Fruit fly (Drosophila melanogaster) whole organism, embryonic: ENCODE results near the gene CG15717.
A peak's percentile ranks its signal among the peaks of the same experiment; 100 is the strongest.

Source experiments
- Aef1 ChIP-seq: fragments of 200-800 bp; sonication (Bioruptor generic); IDR thresholded peaks from 3 replicates; pipeline ENCODE4 v1.3.6; 2022; ENCODE audit warnings: missing biosample characterization, missing genetic modification characterization
- Bteb2 ChIP-seq: fragments of 200-800 bp; sonication (Bioruptor generic); optimal IDR thresholded peaks from 2 replicates; lab custom pipeline; 2016; ENCODE audit warnings: missing biosample characterization, missing genetic modification characterization
- CG10462 ChIP-seq: fragments of 200-800 bp; sonication (Bioruptor generic); optimal IDR thresholded peaks from 2 replicates; lab custom pipeline; 2016; ENCODE audit warnings: missing biosample characterization, missing genetic modification characterization
- CG11247 ChIP-seq: fragments of 200-800 bp; sonication (Bioruptor generic); IDR thresholded peaks from 2 replicates; pipeline ENCODE4 v1.3.6; 2022; ENCODE audit warnings: missing biosample characterization, missing genetic modification characterization
- CG11696 ChIP-seq: fragments of 200-800 bp; sonication (Bioruptor generic); IDR thresholded peaks from 2 replicates; pipeline ENCODE4 v1.3.6; 2022; ENCODE audit warnings: missing biosample characterization, missing genetic modification characterization
- CG11723 ChIP-seq: fragments of 200-800 bp; sonication (Bioruptor generic); optimal IDR thresholded peaks from 2 replicates; lab custom pipeline; 2017; ENCODE audit warnings: missing biosample characterization, mild to moderate bottlenecking, missing genetic modification characterization
- CG12104 ChIP-seq: fragments of 200-800 bp; sonication (Bioruptor generic); optimal IDR thresholded peaks from 3 replicates; lab custom pipeline; 2016; ENCODE audit warnings: missing biosample characterization, missing genetic modification characterization
- CG12236 ChIP-seq: fragments of 200-800 bp; sonication (Bioruptor generic); optimal IDR thresholded peaks from 2 replicates; lab custom pipeline; 2016; ENCODE audit warnings: missing biosample characterization, missing genetic modification characterization
- CG12659 ChIP-seq: fragments of 200-800 bp; sonication (Bioruptor generic); optimal IDR thresholded peaks from 3 replicates; lab custom pipeline; 2017; ENCODE audit warnings: mild to moderate bottlenecking, missing biosample characterization, missing genetic modification reagents, missing genetic modification characterization
- CG12769 ChIP-seq: fragments of 200-800 bp; sonication (Bioruptor generic); optimal IDR thresholded peaks from 2 replicates; lab custom pipeline; 2019; ENCODE audit warnings: missing biosample characterization, mild to moderate bottlenecking, missing genetic modification characterization, moderate library complexity
- CG13624 ChIP-seq: fragments of 200-800 bp; sonication (Bioruptor generic); optimal IDR thresholded peaks from 2 replicates; lab custom pipeline; 2016; ENCODE audit warnings: missing biosample characterization, missing genetic modification characterization
- CG17568 ChIP-seq: fragments of 200-800 bp; sonication (Bioruptor generic); optimal IDR thresholded peaks from 2 replicates; lab custom pipeline; 2018; ENCODE audit warnings: missing biosample characterization, mild to moderate bottlenecking, missing genetic modification characterization, moderate library complexity
- CG17802 ChIP-seq: fragments of 200-800 bp; sonication (Bioruptor generic); optimal IDR thresholded peaks from 2 replicates; lab custom pipeline; 2018; ENCODE audit warnings: missing biosample characterization, mild to moderate bottlenecking, missing genetic modification characterization, moderate library complexity
- CG18011 ChIP-seq: fragments of 200-800 bp; sonication (Bioruptor generic); optimal IDR thresholded peaks from 2 replicates; lab custom pipeline; 2017; ENCODE audit warnings: missing biosample characterization, missing genetic modification characterization, mild to moderate bottlenecking, moderate library complexity, missing genotype
- CG31441 ChIP-seq: fragments of 200-800 bp; sonication (Bioruptor generic); IDR thresholded peaks from 2 replicates; pipeline ENCODE4 v1.3.6; 2022; ENCODE audit warnings: missing biosample characterization, missing genetic modification characterization
- CG33213 ChIP-seq: fragments of 200-800 bp; sonication (Bioruptor generic); optimal IDR thresholded peaks from 3 replicates; lab custom pipeline; 2016; ENCODE audit warnings: missing biosample characterization, missing genetic modification characterization
- CG42726 ChIP-seq: fragments of 200-800 bp; sonication (Bioruptor generic); IDR thresholded peaks from 2 replicates; pipeline ENCODE4 v1.3.6; 2022; ENCODE audit warnings: missing biosample characterization, missing genetic modification characterization; ENCODE audit not compliant: partially characterized antibody
- CG4328 ChIP-seq: fragments of 200-800 bp; sonication (Bioruptor generic); optimal IDR thresholded peaks from 3 replicates; lab custom pipeline; 2017; ENCODE audit warnings: missing biosample characterization, missing genetic modification reagents, missing genetic modification characterization
- CG4424 ChIP-seq: fragments of 200-800 bp; sonication (Bioruptor generic); optimal IDR thresholded peaks from 3 replicates; lab custom pipeline; 2016; ENCODE audit warnings: missing biosample characterization, missing genetic modification characterization
- CG4730 ChIP-seq: fragments of 200-800 bp; sonication (Bioruptor generic); IDR thresholded peaks from 2 replicates; pipeline ENCODE4 v1.3.6; 2022; ENCODE audit warnings: missing biosample characterization, missing genetic modification characterization
- CG5180 ChIP-seq: fragments of 200-800 bp; sonication (Bioruptor generic); optimal IDR thresholded peaks from 3 replicates; lab custom pipeline; 2017; ENCODE audit warnings: missing biosample characterization, missing genetic modification characterization, mild to moderate bottlenecking, moderate library complexity, missing genetic modification reagents
- CG5245 ChIP-seq: fragments of 200-800 bp; sonication (Bioruptor generic); optimal IDR thresholded peaks from 3 replicates; lab custom pipeline; 2016; ENCODE audit warnings: missing biosample characterization, missing genetic modification characterization
- CG6654 ChIP-seq: fragments of 200-800 bp; sonication (Bioruptor generic); optimal IDR thresholded peaks from 2 replicates; lab custom pipeline; 2017; ENCODE audit warnings: missing biosample characterization, mild to moderate bottlenecking, missing genetic modification characterization
- CG6854 ChIP-seq: fragments of 200-800 bp; sonication (Bioruptor generic); optimal IDR thresholded peaks from 3 replicates; lab custom pipeline; 2017; ENCODE audit warnings: missing biosample characterization, mild to moderate bottlenecking, missing genetic modification characterization
- CG8924 ChIP-seq: fragments of 200-800 bp; optimal IDR thresholded peaks from 3 replicates; lab custom pipeline; 2019; ENCODE audit warnings: missing biosample characterization, mild to moderate bottlenecking, missing genetic modification characterization, moderate library complexity
- Camta ChIP-seq: fragments of 200-800 bp; sonication (Bioruptor generic); optimal IDR thresholded peaks from 2 replicates; lab custom pipeline; 2016; ENCODE audit warnings: missing biosample characterization, missing genetic modification characterization
- Chrac-16 ChIP-seq: fragments of 200-800 bp; sonication (Bioruptor generic); optimal IDR thresholded peaks from 3 replicates; lab custom pipeline; 2016; ENCODE audit warnings: missing biosample characterization, missing genetic modification characterization
- CkIIα-i1 ChIP-seq: fragments of 200-800 bp; sonication (Bioruptor generic); IDR thresholded peaks from 2 replicates; pipeline ENCODE4 v1.3.6; 2022; ENCODE audit warnings: missing biosample characterization, missing genetic modification characterization
- Dad ChIP-seq: fragments of 200-800 bp; sonication (Bioruptor generic); optimal IDR thresholded peaks from 3 replicates; lab custom pipeline; 2016; ENCODE audit warnings: missing biosample characterization, missing genetic modification characterization
- HmgD ChIP-seq: fragments of 200-800 bp; sonication (Bioruptor generic); optimal IDR thresholded peaks from 3 replicates; lab custom pipeline; 2016; ENCODE audit warnings: missing biosample characterization, missing genetic modification characterization
- Hr51 ChIP-seq, 2 experiments: fragments of 200-800 bp; sonication (Bioruptor generic); optimal IDR thresholded peaks; 2 replicates in 1 of 2; 3 replicates in 1 of 2; lab custom pipeline; 2016 to 2018; ENCODE audit warnings: missing biosample characterization in 2 of 2, missing genetic modification characterization in 2 of 2, mild to moderate bottlenecking in 1 of 2, moderate library complexity in 1 of 2
- Nf-YB ChIP-seq: fragments of 200-800 bp; sonication (Bioruptor generic); optimal IDR thresholded peaks from 3 replicates; lab custom pipeline; 2019; ENCODE audit warnings: missing biosample characterization, mild to moderate bottlenecking, missing genetic modification characterization, moderate library complexity
- PHDP ChIP-seq: fragments of 200-800 bp; sonication (Bioruptor generic); optimal IDR thresholded peaks from 3 replicates; lab custom pipeline; 2018; ENCODE audit warnings: missing biosample characterization, mild to moderate bottlenecking, missing genetic modification characterization, moderate library complexity
- Stat92E ChIP-seq, 3 experiments: fragments of >200 bp in 2 of 3; fragments of 200-800 bp in 1 of 3; sonication (Bioruptor generic) in 1 of 3; optimal IDR thresholded peaks; 2 replicates each; lab custom pipeline; 2017 to 2019; ENCODE audit warnings: missing biosample characterization in 3 of 3, missing genetic modification characterization in 3 of 3, mild to moderate bottlenecking in 1 of 3, moderate library complexity in 1 of 3
- Trl ChIP-seq, 3 experiments: fragments of >200 bp in 2 of 3; fragments of 200-800 bp in 1 of 3; sonication (Bioruptor generic) in 1 of 3; optimal IDR thresholded peaks; 2 replicates in 1 of 3; 3 replicates in 2 of 3; lab custom pipeline; 2016 to 2017; ENCODE audit warnings: missing biosample characterization in 1 of 3, missing genetic modification characterization in 1 of 3
- al ChIP-seq: fragments of 200-800 bp; sonication (Bioruptor generic); IDR thresholded peaks from 2 replicates; pipeline ENCODE4 v1.3.6; 2022; ENCODE audit warnings: missing biosample characterization, missing genetic modification characterization
- bowl ChIP-seq: fragments of 200-800 bp; sonication (Bioruptor generic); IDR thresholded peaks from 2 replicates; pipeline ENCODE4 v1.3.6; 2022; ENCODE audit warnings: missing biosample characterization, missing genetic modification characterization
- br ChIP-seq: fragments of >200 bp; optimal IDR thresholded peaks from 2 replicates; lab custom pipeline; 2017
- cg ChIP-seq: fragments of 200-800 bp; sonication (Bioruptor generic); optimal IDR thresholded peaks from 3 replicates; lab custom pipeline; 2019; ENCODE audit warnings: missing biosample characterization, mild to moderate bottlenecking, missing genetic modification characterization, moderate library complexity
- chm ChIP-seq: fragments of 200-800 bp; sonication (Bioruptor generic); IDR thresholded peaks from 2 replicates; pipeline ENCODE4 v1.3.6; 2022; ENCODE audit warnings: missing biosample characterization, missing genetic modification characterization
- croc ChIP-seq: fragments of 200-800 bp; sonication (Bioruptor generic); conservative IDR thresholded peaks from 3 replicates; pipeline ENCODE4 v1.3.6; 2022; ENCODE audit warnings: missing biosample characterization, missing genetic modification characterization
- dysf ChIP-seq: fragments of 200-800 bp; sonication (Bioruptor generic); IDR thresholded peaks from 3 replicates; pipeline ENCODE4 v1.3.6; 2022; ENCODE audit warnings: missing biosample characterization, missing genetic modification characterization
- en ChIP-seq: fragments of 200-800 bp; sonication (Bioruptor generic); optimal IDR thresholded peaks from 2 replicates; lab custom pipeline; 2016; ENCODE audit warnings: missing biosample characterization, missing genetic modification characterization
- kay ChIP-seq: fragments of 200-800 bp; sonication (Bioruptor generic); optimal IDR thresholded peaks from 2 replicates; lab custom pipeline; 2016; ENCODE audit warnings: missing biosample characterization, missing genetic modification characterization
- lmd ChIP-seq: fragments of 200-800 bp; sonication (Bioruptor generic); IDR thresholded peaks from 2 replicates; pipeline ENCODE4 v1.3.6; 2022; ENCODE audit warnings: missing biosample characterization, missing genetic modification characterization
- mld ChIP-seq: fragments of 200-800 bp; sonication (Bioruptor generic); IDR thresholded peaks from 3 replicates; pipeline ENCODE4 v1.3.6; 2022; ENCODE audit warnings: missing biosample characterization, missing genetic modification characterization; ENCODE audit not compliant: partially characterized antibody
- peb ChIP-seq: fragments of 200-800 bp; sonication (Bioruptor generic); IDR thresholded peaks from 2 replicates; pipeline ENCODE4 v1.3.6; 2022; ENCODE audit warnings: missing biosample characterization, missing genetic modification characterization
- sna ChIP-seq: fragments of 200-800 bp; sonication (Bioruptor generic); IDR thresholded peaks from 2 replicates; pipeline ENCODE4 v1.3.6; 2022; ENCODE audit warnings: missing biosample characterization, missing genetic modification characterization; ENCODE audit not compliant: partially characterized antibody
- sob ChIP-seq: fragments of 200-800 bp; sonication (Bioruptor generic); IDR thresholded peaks from 2 replicates; pipeline ENCODE4 v1.3.6; 2022; ENCODE audit warnings: missing biosample characterization, missing genetic modification characterization
- tx ChIP-seq: fragments of 200-800 bp; sonication (Bioruptor generic); optimal IDR thresholded peaks from 2 replicates; lab custom pipeline; 2016; ENCODE audit warnings: missing biosample characterization, missing genetic modification characterization
- vfl ChIP-seq: fragments of 200-800 bp; sonication (Bioruptor generic); optimal IDR thresholded peaks from 2 replicates; lab custom pipeline; 2016; ENCODE audit warnings: missing biosample characterization, missing genetic modification characterization

Gene CG15717

DNA sequence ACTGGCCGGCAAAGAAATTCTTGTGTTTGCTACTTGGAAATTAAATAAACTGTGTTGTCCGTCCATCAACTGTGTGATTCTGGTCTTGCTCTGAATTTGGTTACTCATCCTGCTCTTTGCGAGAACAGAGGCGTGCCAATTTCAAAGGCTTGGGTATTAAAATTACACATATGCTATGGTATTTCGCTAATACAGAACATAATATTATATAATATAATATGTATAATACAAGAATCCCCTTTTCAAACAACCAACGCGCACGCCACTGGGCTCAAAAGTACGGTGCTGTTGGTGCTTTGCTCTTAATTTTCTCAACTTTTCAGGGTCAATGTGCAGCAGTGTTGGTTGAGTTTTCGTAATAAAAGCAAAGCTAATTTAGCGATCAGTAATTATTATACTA lies 28.8 kb upstream of the CG15717 start (continued):
- no peak for TF ChIP-seq Stat92E (GFP tag; optimal IDR thresholded peaks at IDR 0.05; lab: Kevin White, UChicago)
- TF ChIP-seq CG8924 (tag; lab: Kevin White, UChicago) = peak; percentile 84
- TF ChIP-seq Nf-YB (GFP tag; lab: Kevin White, UChicago) = peak; percentile 50
- peak; percentile 65 for TF ChIP-seq CG11723
- no peak for TF ChIP-seq cg (GFP tag; lab: Kevin White, UChicago)
- TF ChIP-seq CG13624 = no peak
- TF ChIP-seq CG6854 (GFP tag; lab: Kevin White, UChicago) = peak; percentile 63
- TF ChIP-seq CG31441 (GFP tag; lab: Robert Waterston, UW) = peak; percentile 81
- no peak for TF ChIP-seq en (GFP tag; lab: Kevin White, UChicago)
- peak; percentile 62; the same call in 2 of the 3 replicates for TF ChIP-seq croc (GFP tag; lab: Robert Waterston, UW)
- TF ChIP-seq CG33213 (GFP tag; lab: Kevin White, UChicago) = no peak
- TF ChIP-seq Hr51 (GFP tag; optimal IDR thresholded peaks at IDR 0.05; lab: Kevin White, UChicago) = peak in 1 of 2 experiments; percentile 85
- TF ChIP-seq Chrac-16 (GFP tag; lab: Kevin White, UChicago) = peak; percentile 54
- TF ChIP-seq CG12659 (GFP tag; lab: Kevin White, UChicago) = peak; percentile 85
- TF ChIP-seq Camta = no peak
- TF ChIP-seq CG12769 (tag; lab: Kevin White, UChicago) = peak; percentile 86
- TF ChIP-seq tx (GFP tag; lab: Kevin White, UChicago) = no peak
- no peak for TF ChIP-seq CkIIα-i1 (GFP tag; lab: Robert Waterston, UW)
- peak; percentile 46 for TF ChIP-seq CG12104 (GFP tag; lab: Kevin White, UChicago)
- TF ChIP-seq CG11247 (GFP tag; lab: Robert Waterston, UW) = peak; percentile 85
- peak; percentile 68 for TF ChIP-seq CG4424
- TF ChIP-seq CG17802 (tag; lab: Kevin White, UChicago) = no peak
- TF ChIP-seq CG12236 (GFP tag; lab: Kevin White, UChicago) = no peak
- peak; percentile 93 for TF ChIP-seq dysf
- TF ChIP-seq CG6654 = peak; percentile 65
- peak; percentile 80 for TF ChIP-seq CG4730
- TF ChIP-seq sob (GFP tag; lab: Robert Waterston, UW) = peak; percentile 92
- peak; percentile 36 for TF ChIP-seq CG5180 (GFP tag; lab: Kevin White, UChicago)
- no peak for TF ChIP-seq vfl (GFP tag; lab: Kevin White, UChicago)
- TF ChIP-seq HmgD = no peak
- peak; percentile 83 for TF ChIP-seq CG11696 (GFP tag; lab: Robert Waterston, UW)
- peak; percentile 75 for TF ChIP-seq bowl (GFP tag; lab: Robert Waterston, UW)
- no peak for TF ChIP-seq Trl (optimal IDR thresholded peaks at IDR 0.05; lab: Kevin White, UChicago)
- TF ChIP-seq Trl (GFP tag; optimal IDR thresholded peaks at IDR 0.05; lab: Kevin White, UChicago) = no peak
- TF ChIP-seq chm (GFP tag; lab: Robert Waterston, UW) = peak; percentile 87
- TF ChIP-seq Aef1 (GFP tag; lab: Robert Waterston, UW) = peak; percentile 88
- no peak for TF ChIP-seq CG42726 (GFP tag; lab: Robert Waterston, UW)
- TF ChIP-seq CG17568 (GFP tag; lab: Kevin White, UChicago) = peak; percentile 75
- no peak for TF ChIP-seq Bteb2 (GFP tag; lab: Kevin White, UChicago)
- TF ChIP-seq PHDP (tag; lab: Kevin White, UChicago) = peak; percentile 88
- TF ChIP-seq CG5245 (GFP tag; lab: Kevin White, UChicago) = peak; percentile 55
- peak; percentile 90 for TF ChIP-seq al (GFP tag; lab: Robert Waterston, UW)
- no peak for TF ChIP-seq CG10462
- TF ChIP-seq sna (GFP tag; lab: Robert Waterston, UW) = no peak
- TF ChIP-seq lmd = peak; percentile 93
- peak; percentile 33; the same call in 1 of the 2 replicates for TF ChIP-seq peb (GFP tag; lab: Robert Waterston, UW)
- peak; percentile 38 for TF ChIP-seq CG4328
- no peak for TF ChIP-seq br
- TF ChIP-seq mld (GFP tag; lab: Robert Waterston, UW) = no peak
- peak; percentile 61 for TF ChIP-seq CG18011 (GFP tag; lab: Kevin White, UChicago)
- peak; percentile 74 for TF ChIP-seq kay (GFP tag; lab: Kevin White, UChicago)
- peak; percentile 4 for TF ChIP-seq Dad
